Worm (Caenorhabditis elegans) whole organism, L4 larva: Measurements from ENCODE around the gene eif-3.B.
A peak's percentile ranks its signal among the peaks of the same experiment; 100 is the strongest.

Experiments used
- F37D6.2 ChIP-seq: sonication (generic microtip); optimal IDR thresholded peaks from 2 replicates; lab custom pipeline; 2016; ENCODE audit warnings: mild to moderate bottlenecking, missing genetic modification characterization, missing compliant biosample characterization
- T26A8.4 ChIP-seq: fragments of 200-800 bp; sonication (Bioruptor generic); IDR thresholded peaks from 2 replicates; pipeline ENCODE4 v1.3.6; 2022; ENCODE audit warnings: missing genetic modification characterization, missing compliant biosample characterization
- ZK337.2 ChIP-seq: fragments of 200-800 bp; sonication (Bioruptor generic); IDR thresholded peaks from 2 replicates; pipeline ENCODE4 v1.3.6; 2022; ENCODE audit warnings: missing genetic modification reagents, missing genetic modification characterization, missing compliant biosample characterization
- ZK546.5 ChIP-seq, 2 experiments: sonication (generic microtip); optimal IDR thresholded peaks; 2 replicates each; lab custom pipeline; 2017; ENCODE audit warnings: missing biosample characterization in 2 of 2, missing genetic modification characterization in 2 of 2
- arid-1 ChIP-seq: fragments of 200-800 bp; sonication (Bioruptor generic); conservative IDR thresholded peaks from 2 replicates; pipeline ENCODE4 v1.3.6; 2022; ENCODE audit warnings: missing genetic modification reagents, missing genetic modification characterization, missing compliant biosample characterization
- attf-4 ChIP-seq: sonication (generic microtip); optimal IDR thresholded peaks from 3 replicates; lab custom pipeline; 2017; ENCODE audit warnings: missing biosample characterization, missing genetic modification characterization
- ceh-28 ChIP-seq: fragments of 150-350 bp; optimal IDR thresholded peaks from 2 replicates; lab custom pipeline; 2014; ENCODE audit warnings: missing biosample characterization, missing genetic modification reagents, missing genetic modification characterization
- ceh-32 ChIP-seq: sonication (generic microtip); optimal IDR thresholded peaks from 2 replicates; lab custom pipeline; 2016; ENCODE audit warnings: mild to moderate bottlenecking, missing genetic modification characterization, missing compliant biosample characterization; ENCODE audit not compliant: poor library complexity
- ceh-44 ChIP-seq: fragments of 200-800 bp; sonication (Bioruptor generic); IDR thresholded peaks from 2 replicates; pipeline ENCODE4 v1.3.6; 2022; ENCODE audit warnings: missing genetic modification reagents, missing genetic modification characterization, missing compliant biosample characterization
- cey-2 ChIP-seq: sonication (generic microtip); optimal IDR thresholded peaks from 3 replicates; lab custom pipeline; 2017; ENCODE audit warnings: missing genetic modification characterization, mild to moderate bottlenecking, missing compliant biosample characterization, antibody characterized with exemption, borderline replicate concordance; ENCODE audit not compliant: insufficient read depth
- ctbp-1 ChIP-seq: fragments of 200-800 bp; sonication (Bioruptor generic); IDR thresholded peaks from 2 replicates; pipeline ENCODE4 v1.3.6; 2022; ENCODE audit warnings: missing genetic modification reagents, missing genetic modification characterization, missing compliant biosample characterization
- daf-16 ChIP-seq, 3 experiments: sonication (generic microtip); optimal IDR thresholded peaks; 2 replicates each; lab custom pipeline; 2016 to 2017; ENCODE audit warnings: missing genetic modification characterization in 3 of 3, missing genetic modification reagents in 3 of 3, mild to moderate bottlenecking in 2 of 3, missing compliant biosample characterization in 2 of 3, missing biosample characterization in 1 of 3, moderate library complexity in 1 of 3
- dmd-6 ChIP-seq: fragments of 200-800 bp; sonication (Bioruptor generic); IDR thresholded peaks from 2 replicates; pipeline ENCODE4 v1.3.6; 2022; ENCODE audit warnings: missing genetic modification reagents, missing genetic modification characterization, missing compliant biosample characterization
- dve-1 ChIP-seq: sonication (generic microtip); optimal IDR thresholded peaks from 2 replicates; lab custom pipeline; 2017; ENCODE audit warnings: antibody characterized with exemption, mild to moderate bottlenecking, missing genetic modification characterization, missing compliant biosample characterization; ENCODE audit not compliant: insufficient read depth
- gei-8 ChIP-seq: fragments of 200-800 bp; sonication (Bioruptor generic); optimal IDR thresholded peaks from 2 replicates; lab custom pipeline; 2018; ENCODE audit warnings: mild to moderate bottlenecking, missing genetic modification characterization, missing compliant biosample characterization
- hlh-11 ChIP-seq: fragments of 200-800 bp; sonication (Bioruptor generic); optimal IDR thresholded peaks from 2 replicates; lab custom pipeline; 2018; ENCODE audit warnings: mild to moderate bottlenecking, missing genetic modification characterization, missing compliant biosample characterization
- hlh-30 ChIP-seq: sonication (generic microtip); optimal IDR thresholded peaks from 2 replicates; lab custom pipeline; 2017; ENCODE audit warnings: antibody characterized with exemption, mild to moderate bottlenecking, missing genetic modification characterization, missing compliant biosample characterization; ENCODE audit not compliant: insufficient read depth
- lin-29 ChIP-seq: fragments of 200-800 bp; sonication (Bioruptor generic); IDR thresholded peaks from 2 replicates; pipeline ENCODE4 v1.3.6; 2022; ENCODE audit warnings: missing genetic modification reagents, missing genetic modification characterization, missing compliant biosample characterization
- lsy-2 ChIP-seq, 2 experiments: fragments of 150-350 bp in 1 of 2; sonication (generic microtip) in 1 of 2; optimal IDR thresholded peaks; 2 replicates each; lab custom pipeline; 2014 to 2017; ENCODE audit warnings: missing biosample characterization in 2 of 2, missing genetic modification characterization in 2 of 2
- mdl-1 ChIP-seq, 2 experiments: fragments of 150-350 bp in 1 of 2; sonication (generic microtip) in 1 of 2; optimal IDR thresholded peaks; 2 replicates each; lab custom pipeline; 2014 to 2017; ENCODE audit warnings: missing biosample characterization in 2 of 2, missing genetic modification characterization in 2 of 2
- mdt-29 ChIP-seq: fragments of 200-800 bp; sonication (Bioruptor generic); IDR thresholded peaks from 2 replicates; pipeline ENCODE4 v1.3.6; 2022; ENCODE audit warnings: missing genetic modification reagents, missing genetic modification characterization, missing compliant biosample characterization
- mes-2 ChIP-seq: sonication (generic microtip); optimal IDR thresholded peaks from 2 replicates; lab custom pipeline; 2016; ENCODE audit warnings: missing genotype, mild to moderate bottlenecking, missing genetic modification characterization, missing compliant biosample characterization; ENCODE audit not compliant: poor library complexity, severe bottlenecking
- mxl-3 ChIP-seq: fragments of 200-800 bp; sonication (Bioruptor generic); optimal IDR thresholded peaks from 2 replicates; lab custom pipeline; 2018; ENCODE audit warnings: mild to moderate bottlenecking, missing genetic modification characterization, missing compliant biosample characterization
- nhr-11 ChIP-seq: fragments of 150-350 bp; optimal IDR thresholded peaks from 2 replicates; lab custom pipeline; 2014; ENCODE audit warnings: missing biosample characterization, missing genetic modification characterization
- nhr-237 ChIP-seq: sonication (generic microtip); optimal IDR thresholded peaks from 2 replicates; lab custom pipeline; 2017; ENCODE audit warnings: missing biosample characterization, missing genetic modification characterization
- nhr-28 ChIP-seq: fragments of 150-350 bp; optimal IDR thresholded peaks from 2 replicates; lab custom pipeline; 2014; ENCODE audit warnings: missing biosample characterization, missing genetic modification characterization
- nhr-41 ChIP-seq: fragments of 200-800 bp; sonication (Bioruptor generic); IDR thresholded peaks from 2 replicates; pipeline ENCODE4 v1.3.6; 2022; ENCODE audit warnings: missing genetic modification reagents, missing genetic modification characterization, missing compliant biosample characterization
- nhr-42 ChIP-seq: fragments of 200-800 bp; sonication (Bioruptor generic); IDR thresholded peaks from 2 replicates; pipeline ENCODE4 v1.3.6; 2022; ENCODE audit warnings: missing genetic modification characterization, missing compliant biosample characterization
- nhr-48 ChIP-seq: sonication (generic microtip); optimal IDR thresholded peaks from 2 replicates; lab custom pipeline; 2016; ENCODE audit warnings: mild to moderate bottlenecking, missing genetic modification characterization, missing compliant biosample characterization
- nhr-6 ChIP-seq: fragments of 150-350 bp; optimal IDR thresholded peaks from 2 replicates; lab custom pipeline; 2014; ENCODE audit warnings: missing biosample characterization, missing genetic modification characterization
- pqm-1 ChIP-seq: sonication (generic microtip); optimal IDR thresholded peaks from 2 replicates; lab custom pipeline; 2017; ENCODE audit warnings: missing biosample characterization, missing genetic modification characterization
- rbr-2 ChIP-seq: sonication (generic microtip); optimal IDR thresholded peaks from 2 replicates; lab custom pipeline; 2016; ENCODE audit warnings: missing genotype, missing genetic modification characterization, missing compliant biosample characterization
- tag-97 ChIP-seq: fragments of 200-800 bp; sonication (Bioruptor generic); IDR thresholded peaks from 2 replicates; pipeline ENCODE4 v1.3.6; 2022; ENCODE audit warnings: missing genetic modification characterization, missing compliant biosample characterization
- unc-62 ChIP-seq, 3 experiments: fragments of 150-350 bp in 1 of 3; sonication (generic microtip); optimal IDR thresholded peaks in 2 of 3; peaks in 1 of 3; 1 replicate in 1 of 3; 2 replicates in 2 of 3; lab custom pipeline; 2014 to 2017; ENCODE audit warnings: missing biosample characterization in 3 of 3, missing genetic modification characterization in 3 of 3, missing genetic modification reagents in 3 of 3, missing genotype in 1 of 3
- vab-7 ChIP-seq: fragments of 200-800 bp; sonication (Bioruptor generic); IDR thresholded peaks from 2 replicates; pipeline ENCODE4 v1.3.6; 2022; ENCODE audit warnings: missing genetic modification reagents, missing genetic modification characterization, missing compliant biosample characterization
- zip-11 ChIP-seq: fragments of 200-800 bp; sonication (Bioruptor generic); IDR thresholded peaks from 2 replicates; pipeline ENCODE4 v1.3.6; 2022; ENCODE audit warnings: missing genetic modification characterization, missing compliant biosample characterization
- ztf-7 ChIP-seq: fragments of 150-350 bp; optimal IDR thresholded peaks from 2 replicates; lab custom pipeline; 2014; ENCODE audit warnings: missing biosample characterization, missing genetic modification characterization

eif-3.B gene

DNA sequence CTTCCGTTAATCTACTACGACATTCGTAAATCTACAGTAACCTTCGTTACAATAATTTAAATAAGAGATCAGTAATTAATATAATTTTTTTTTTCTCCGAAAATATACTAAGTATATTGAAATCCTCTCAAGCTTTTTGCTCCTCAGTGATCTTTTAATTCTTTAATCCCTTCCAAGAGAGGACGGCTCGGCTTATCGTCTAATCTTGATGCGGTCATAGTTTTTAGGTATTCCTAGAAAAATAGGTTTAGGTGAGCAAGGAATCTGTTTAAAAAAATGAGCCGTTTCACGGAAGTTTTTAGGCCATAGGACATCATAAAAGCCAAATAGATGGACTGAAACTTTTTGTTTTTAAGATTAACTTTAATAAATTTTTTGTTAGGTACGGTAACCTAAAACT, 36.9 kb downstream of the eif-3.B start:
- TF ChIP-seq vab-7 (GFP tag; lab: Robert Waterston, UW): no peak
- no peak for TF ChIP-seq pqm-1 (tag; lab: Kevin White, UChicago)
- no peak for TF ChIP-seq ceh-44 (GFP tag; lab: Robert Waterston, UW)
- no peak for TF ChIP-seq ceh-28
- TF ChIP-seq ZK546.5 (tag; optimal IDR thresholded peaks at IDR 0.05; lab: Kevin White, UChicago): no peak
- TF ChIP-seq ztf-7: no peak
- TF ChIP-seq ZK337.2: no peak
- TF ChIP-seq zip-11: no peak
- no peak for TF ChIP-seq nhr-28 (tag; lab: Kevin White, UChicago)
- TF ChIP-seq F37D6.2 (tag; lab: Kevin White, UChicago): no peak
- no peak for TF ChIP-seq arid-1 (GFP tag; lab: Robert Waterston, UW)
- no peak for TF ChIP-seq dmd-6 (GFP tag; lab: Robert Waterston, UW)
- no peak for TF ChIP-seq mdt-29 (GFP tag; lab: Robert Waterston, UW)
- no peak for TF ChIP-seq nhr-6 (tag; lab: Kevin White, UChicago)
- no peak for TF ChIP-seq lin-29
- no peak for TF ChIP-seq lsy-2 (tag; optimal IDR thresholded peaks at IDR 0.05; lab: Kevin White, UChicago)

DNA sequence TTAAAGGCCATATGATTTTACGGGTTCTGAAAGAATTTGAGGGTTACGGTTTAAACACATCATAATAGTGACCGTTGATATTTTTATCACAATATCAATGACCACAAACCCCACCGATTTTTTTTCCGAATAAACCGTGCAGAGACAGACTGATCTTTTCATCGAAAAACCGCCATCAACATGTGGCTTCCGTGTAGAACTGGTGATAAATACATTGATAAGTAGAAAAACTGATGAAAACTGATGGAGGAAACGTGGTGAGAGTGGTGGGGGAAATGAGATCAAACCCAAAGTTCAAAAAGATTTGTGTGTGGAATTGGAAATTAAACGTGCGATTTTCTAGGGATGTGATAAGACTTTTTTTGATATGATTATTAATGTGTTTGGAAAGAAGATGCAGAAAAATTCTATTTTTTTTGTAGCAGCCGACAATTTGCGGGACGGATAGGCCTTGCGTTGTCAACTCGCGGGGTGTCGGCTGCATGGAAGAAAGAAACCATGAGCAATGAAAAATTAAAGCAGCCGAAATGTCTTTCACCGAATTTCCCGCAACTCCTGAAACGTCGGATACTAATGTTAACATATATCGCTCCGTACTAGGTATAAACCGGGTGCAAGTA, 43.5 kb downstream of the eif-3.B start:
- TF ChIP-seq hlh-11 (tag; lab: Kevin White, UChicago) (peak; percentile 8), nhr-41 (GFP tag; lab: Robert Waterston, UW) (no peak), mxl-3 (GFP tag; lab: Kevin White, UChicago) (peak; percentile 97), dve-1 (tag; lab: Kevin White, UChicago) (peak; percentile 35), nhr-42 (no peak), ctbp-1 (GFP tag; lab: Robert Waterston, UW) (no peak), T26A8.4 (GFP tag; lab: Robert Waterston, UW) (no peak), ceh-32 (tag; lab: Kevin White, UChicago) (no peak), rbr-2 (tag; lab: Kevin White, UChicago) (no peak), tag-97 (no peak), gei-8 (GFP tag; lab: Kevin White, UChicago) (peak; percentile 19), unc-62 (GFP tag; optimal IDR thresholded peaks at IDR 0.05 in 1 of 2; lab: Kevin White, UChicago) (peak in 1 of 2 experiments; percentile 11), unc-62 (tag; optimal IDR thresholded peaks at IDR 0.05; lab: Kevin White, UChicago) (no peak), cey-2 (tag; lab: Kevin White, UChicago) (peak; percentile 31), dmd-6 (GFP tag; lab: Robert Waterston, UW) (peak; percentile 82), vab-7 (GFP tag; lab: Robert Waterston, UW) (no peak), mes-2 (tag; lab: Kevin White, UChicago) (no peak), nhr-237 (no peak), daf-16 (GFP tag; optimal IDR thresholded peaks at IDR 0.05; lab: Kevin White, UChicago) (no peak), daf-16 (tag; optimal IDR thresholded peaks at IDR 0.05; lab: Kevin White, UChicago) (peak; percentile 43), nhr-48 (tag; lab: Kevin White, UChicago) (peak; percentile 70), nhr-11 (tag; lab: Kevin White, UChicago) (no peak), attf-4 (tag; lab: Kevin White, UChicago) (no peak), mdl-1 (tag; optimal IDR thresholded peaks at IDR 0.05; lab: Kevin White, UChicago) (peak in 1 of 2 experiments; percentile 56), lsy-2 (tag; optimal IDR thresholded peaks at IDR 0.05; lab: Kevin White, UChicago) (peak in 1 of 2 experiments; percentile 26), nhr-28 (tag; lab: Kevin White, UChicago) (peak; percentile 87), F37D6.2 (tag; lab: Kevin White, UChicago) (no peak), hlh-30 (tag; lab: Kevin White, UChicago) (peak; percentile 56)
